Worm (Caenorhabditis elegans) whole organism, L4 larva: ENCODE results near the gene elo-3.

Experiments used
- fkh-10 ChIP-seq: fragments of 150-350 bp; optimal IDR thresholded peaks from 2 replicates; lab custom pipeline; 2014; ENCODE audit warnings: missing biosample characterization, missing genetic modification reagents, missing genetic modification characterization
- lin-39 ChIP-seq: fragments of 150-350 bp; optimal IDR thresholded peaks from 2 replicates; lab custom pipeline; 2014; ENCODE audit warnings: missing biosample characterization, missing genetic modification reagents, missing genetic modification characterization
- nhr-25 ChIP-seq: sonication (generic microtip); optimal IDR thresholded peaks from 2 replicates; lab custom pipeline; 2017; ENCODE audit warnings: missing genetic modification characterization, mild to moderate bottlenecking, missing compliant biosample characterization, antibody characterized with exemption, moderate library complexity, borderline replicate concordance; ENCODE audit not compliant: insufficient read depth
- ztf-11 ChIP-seq: fragments of 150-350 bp; optimal IDR thresholded peaks from 2 replicates; lab custom pipeline; 2014; ENCODE audit warnings: missing biosample characterization, missing genetic modification characterization

DNA sequence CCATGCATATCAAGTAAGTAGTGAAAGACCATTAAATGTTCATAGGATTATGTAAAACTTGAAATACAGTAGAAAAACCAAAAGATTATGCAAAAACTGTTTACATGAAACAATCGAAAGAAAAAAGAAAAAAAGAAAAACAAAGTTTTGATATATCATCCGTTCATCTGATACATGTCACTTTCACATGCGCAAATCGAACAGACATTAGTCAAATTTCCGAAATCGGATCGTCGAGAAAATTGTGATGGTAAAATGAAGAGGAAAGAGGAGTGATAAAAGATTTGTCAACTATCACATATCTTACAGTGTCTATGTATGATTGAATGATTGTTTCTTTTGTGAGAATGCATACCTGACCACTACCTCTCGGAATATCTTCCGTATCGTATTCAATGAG, 28.6 kb upstream of the elo-3 start:
- TF ChIP-seq fkh-10 (no peak), ztf-11 (tag; lab: Kevin White, UChicago) (no peak), nhr-25 (tag; lab: Kevin White, UChicago) (no peak), lin-39 (tag; lab: Kevin White, UChicago) (no peak)
